Fruit fly (Drosophila melanogaster) whole organism, embryonic: ENCODE results near the gene CG33654.

Experiments
- B-H1 ChIP-seq: fragments of 200-800 bp; sonication (Bioruptor generic); IDR thresholded peaks from 3 replicates; pipeline ENCODE4 v1.3.6; 2022; ENCODE audit warnings: missing biosample characterization, missing genetic modification characterization
- CG10147 ChIP-seq: fragments of 200-800 bp; sonication (Bioruptor generic); optimal IDR thresholded peaks from 2 replicates; lab custom pipeline; 2019; ENCODE audit warnings: missing biosample characterization, mild to moderate bottlenecking, missing genetic modification characterization, moderate library complexity
- CG11247 ChIP-seq: fragments of 200-800 bp; sonication (Bioruptor generic); IDR thresholded peaks from 2 replicates; pipeline ENCODE4 v1.3.6; 2022; ENCODE audit warnings: missing biosample characterization, missing genetic modification characterization
- CG11504 ChIP-seq: fragments of 200-800 bp; sonication (Bioruptor generic); optimal IDR thresholded peaks from 3 replicates; lab custom pipeline; 2019; ENCODE audit warnings: missing biosample characterization, mild to moderate bottlenecking, missing genetic modification characterization, moderate library complexity
- CG12071 ChIP-seq: fragments of 200-800 bp; sonication (Bioruptor generic); optimal IDR thresholded peaks from 3 replicates; lab custom pipeline; 2018; ENCODE audit warnings: missing biosample characterization, mild to moderate bottlenecking, missing genetic modification characterization
- CG13424 ChIP-seq: fragments of 200-800 bp; sonication (Bioruptor generic); optimal IDR thresholded peaks from 2 replicates; lab custom pipeline; 2019; ENCODE audit warnings: missing biosample characterization, mild to moderate bottlenecking, missing genetic modification characterization, moderate library complexity
- CG13894 ChIP-seq: fragments of 200-800 bp; sonication (Bioruptor generic); optimal IDR thresholded peaks from 3 replicates; lab custom pipeline; 2018; ENCODE audit warnings: missing biosample characterization, mild to moderate bottlenecking, missing genetic modification characterization, moderate library complexity
- CG14860 ChIP-seq: fragments of 200-800 bp; sonication (Bioruptor generic); IDR thresholded peaks from 3 replicates; pipeline ENCODE4 v1.3.6; 2022; ENCODE audit warnings: missing biosample characterization, missing genetic modification characterization; ENCODE audit not compliant: partially characterized antibody
- CG15011 ChIP-seq: fragments of 200-800 bp; sonication (Bioruptor generic); optimal IDR thresholded peaks from 3 replicates; lab custom pipeline; 2018; ENCODE audit warnings: missing biosample characterization, mild to moderate bottlenecking, missing genetic modification characterization
- CG2202 ChIP-seq: fragments of 200-800 bp; sonication (Bioruptor generic); optimal IDR thresholded peaks from 2 replicates; lab custom pipeline; 2018; ENCODE audit warnings: missing biosample characterization, mild to moderate bottlenecking, missing genetic modification characterization
- CG2889 ChIP-seq: fragments of 200-800 bp; sonication (Bioruptor generic); IDR thresholded peaks from 3 replicates; pipeline ENCODE4 v1.3.6; 2022; ENCODE audit warnings: missing biosample characterization, missing genetic modification characterization
- CG3838 ChIP-seq: fragments of 200-800 bp; sonication (Bioruptor generic); optimal IDR thresholded peaks from 3 replicates; lab custom pipeline; 2016; ENCODE audit warnings: missing biosample characterization, missing genetic modification characterization
- CG3847 ChIP-seq: fragments of 200-800 bp; sonication (Bioruptor generic); IDR thresholded peaks from 2 replicates; pipeline ENCODE4 v1.3.6; 2022; ENCODE audit warnings: missing biosample characterization, missing genetic modification characterization
- CG4282 ChIP-seq: fragments of 200-800 bp; sonication (Bioruptor generic); optimal IDR thresholded peaks from 2 replicates; lab custom pipeline; 2016; ENCODE audit warnings: missing biosample characterization, missing genetic modification characterization
- CG6765 ChIP-seq: fragments of 200-800 bp; sonication (Bioruptor generic); optimal IDR thresholded peaks from 3 replicates; lab custom pipeline; 2017; ENCODE audit warnings: missing biosample characterization, mild to moderate bottlenecking, missing genetic modification characterization
- CG7839 ChIP-seq: fragments of 200-800 bp; sonication (Bioruptor generic); optimal IDR thresholded peaks from 3 replicates; lab custom pipeline; 2018; ENCODE audit warnings: missing biosample characterization, mild to moderate bottlenecking, missing genetic modification characterization, moderate library complexity
- CG9609 ChIP-seq: fragments of 200-800 bp; sonication (Bioruptor generic); optimal IDR thresholded peaks from 3 replicates; lab custom pipeline; 2016; ENCODE audit warnings: missing biosample characterization, missing genetic modification characterization
- CTCF ChIP-seq: fragments of 200-800 bp; sonication (Bioruptor generic); optimal IDR thresholded peaks from 2 replicates; lab custom pipeline; 2017; ENCODE audit warnings: missing biosample characterization, mild to moderate bottlenecking, missing genetic modification characterization, moderate library complexity
- CrebB ChIP-seq: fragments of 200-800 bp; sonication (Bioruptor generic); optimal IDR thresholded peaks from 3 replicates; lab custom pipeline; 2018; ENCODE audit warnings: missing biosample characterization, mild to moderate bottlenecking, missing genetic modification characterization
- Deaf1 ChIP-seq: fragments of 200-800 bp; optimal IDR thresholded peaks from 3 replicates; lab custom pipeline; 2019; ENCODE audit warnings: missing biosample characterization, mild to moderate bottlenecking, missing genetic modification characterization, moderate library complexity
- Doc2 ChIP-seq: fragments of 200-800 bp; sonication (Bioruptor generic); IDR thresholded peaks from 2 replicates; pipeline ENCODE4 v1.3.6; 2022; ENCODE audit warnings: missing biosample characterization, missing genetic modification characterization
- Doc3 ChIP-seq: fragments of 200-800 bp; sonication (Bioruptor generic); IDR thresholded peaks from 3 replicates; pipeline ENCODE4 v1.3.6; 2022; ENCODE audit warnings: missing biosample characterization, missing genetic modification characterization; ENCODE audit not compliant: partially characterized antibody
- Ets65A ChIP-seq: fragments of 200-800 bp; sonication (Bioruptor generic); peaks from one replicate; lab custom pipeline; 2016; ENCODE audit warnings: missing biosample characterization, missing genetic modification characterization
- Fer1 ChIP-seq: fragments of 200-800 bp; sonication (Bioruptor generic); optimal IDR thresholded peaks from 2 replicates; lab custom pipeline; 2017; ENCODE audit warnings: missing biosample characterization, mild to moderate bottlenecking, missing genetic modification characterization
- Fer3 ChIP-seq: fragments of 200-800 bp; sonication (Bioruptor generic); optimal IDR thresholded peaks from 2 replicates; lab custom pipeline; 2018; ENCODE audit warnings: missing biosample characterization, mild to moderate bottlenecking, missing genetic modification characterization, moderate library complexity
- HLH3B ChIP-seq: fragments of 200-800 bp; sonication (Bioruptor generic); IDR thresholded peaks from 2 replicates; pipeline ENCODE4 v1.3.6; 2022; ENCODE audit warnings: missing biosample characterization, missing genetic modification characterization
- Jarid2 ChIP-seq: fragments of 200-800 bp; sonication (Bioruptor generic); optimal IDR thresholded peaks from 3 replicates; lab custom pipeline; 2017; ENCODE audit warnings: mild to moderate bottlenecking, missing biosample characterization, missing genetic modification reagents, missing genetic modification characterization
- Kr ChIP-seq: fragments of 200-800 bp; sonication (Bioruptor generic); optimal IDR thresholded peaks from 2 replicates; lab custom pipeline; 2017; ENCODE audit warnings: missing biosample characterization, mild to moderate bottlenecking, missing genetic modification characterization
- Lhr ChIP-seq: fragments of 200-800 bp; sonication (Bioruptor generic); optimal IDR thresholded peaks from 3 replicates; lab custom pipeline; 2017; ENCODE audit warnings: mild to moderate bottlenecking, missing biosample characterization, missing genetic modification reagents, missing genetic modification characterization
- MESR4 ChIP-seq: fragments of 200-800 bp; sonication (Bioruptor generic); optimal IDR thresholded peaks from 2 replicates; lab custom pipeline; 2018; ENCODE audit warnings: missing biosample characterization, mild to moderate bottlenecking, missing genetic modification characterization, moderate library complexity
- NC2α ChIP-seq: fragments of 200-800 bp; sonication (Bioruptor generic); optimal IDR thresholded peaks from 2 replicates; lab custom pipeline; 2016; ENCODE audit warnings: missing biosample characterization, missing genetic modification characterization
- Neu2 ChIP-seq: fragments of 200-800 bp; sonication (Bioruptor generic); optimal IDR thresholded peaks from 3 replicates; lab custom pipeline; 2016; ENCODE audit warnings: missing biosample characterization, missing genetic modification characterization, borderline replicate concordance
- Poxn ChIP-seq: fragments of 200-800 bp; sonication (Bioruptor generic); IDR thresholded peaks from 2 replicates; pipeline ENCODE4 v1.3.6; 2022; ENCODE audit warnings: missing biosample characterization, missing genetic modification characterization
- Spps ChIP-seq: fragments of 200-800 bp; sonication (Bioruptor generic); optimal IDR thresholded peaks from 2 replicates; lab custom pipeline; 2018; ENCODE audit warnings: missing biosample characterization, mild to moderate bottlenecking, missing genetic modification characterization
- Sry-δ ChIP-seq: fragments of 200-800 bp; sonication (Bioruptor generic); optimal IDR thresholded peaks from 2 replicates; lab custom pipeline; 2016; ENCODE audit warnings: missing biosample characterization, missing genetic modification characterization
- Xbp1 ChIP-seq: fragments of 200-800 bp; sonication (Bioruptor generic); optimal IDR thresholded peaks from 3 replicates; lab custom pipeline; 2016; ENCODE audit warnings: missing biosample characterization, mild to moderate bottlenecking, missing genetic modification characterization
- ab ChIP-seq: fragments of 200-800 bp; sonication (Bioruptor generic); optimal IDR thresholded peaks from 2 replicates; lab custom pipeline; 2016; ENCODE audit warnings: missing biosample characterization, missing genetic modification characterization
- al ChIP-seq: fragments of 200-800 bp; sonication (Bioruptor generic); IDR thresholded peaks from 2 replicates; pipeline ENCODE4 v1.3.6; 2022; ENCODE audit warnings: missing biosample characterization, missing genetic modification characterization
- ci ChIP-seq: fragments of 200-800 bp; sonication (Bioruptor generic); IDR thresholded peaks from 3 replicates; pipeline ENCODE4 v1.3.6; 2022; ENCODE audit warnings: missing biosample characterization, missing genetic modification characterization
- en ChIP-seq: fragments of 200-800 bp; sonication (Bioruptor generic); optimal IDR thresholded peaks from 2 replicates; lab custom pipeline; 2016; ENCODE audit warnings: missing biosample characterization, missing genetic modification characterization
- fd3F ChIP-seq: fragments of 200-800 bp; sonication (Bioruptor generic); optimal IDR thresholded peaks from 2 replicates; lab custom pipeline; 2018; ENCODE audit warnings: missing biosample characterization, mild to moderate bottlenecking, missing genetic modification characterization, moderate library complexity
- ftz-f1 ChIP-seq: fragments of 200-800 bp; sonication (Bioruptor generic); optimal IDR thresholded peaks from 2 replicates; lab custom pipeline; 2016; ENCODE audit warnings: missing biosample characterization, missing genetic modification characterization
- ham ChIP-seq: fragments of 200-800 bp; sonication (Bioruptor generic); IDR thresholded peaks from 2 replicates; pipeline ENCODE4 v1.3.6; 2022; ENCODE audit warnings: missing biosample characterization, missing genetic modification characterization
- her ChIP-seq: fragments of 200-800 bp; sonication (Bioruptor generic); optimal IDR thresholded peaks from 2 replicates; lab custom pipeline; 2016; ENCODE audit warnings: missing biosample characterization, missing genetic modification characterization
- lov ChIP-seq, 2 experiments: fragments of 200-800 bp in 1 of 2; fragments of >200 bp in 1 of 2; sonication (Bioruptor generic) in 1 of 2; IDR thresholded peaks in 1 of 2; optimal IDR thresholded peaks in 1 of 2; 2 replicates in 1 of 2; 3 replicates in 1 of 2; pipeline versions ENCODE4 v1.3.6 to Lab custom; 2017 to 2022; ENCODE audit warnings: missing biosample characterization in 1 of 2, missing genetic modification characterization in 1 of 2
- nau ChIP-seq: fragments of 200-800 bp; sonication (Bioruptor generic); optimal IDR thresholded peaks from 3 replicates; lab custom pipeline; 2017; ENCODE audit warnings: missing biosample characterization, mild to moderate bottlenecking, missing genetic modification characterization, missing genetic modification reagents
- peb ChIP-seq: fragments of 200-800 bp; sonication (Bioruptor generic); IDR thresholded peaks from 2 replicates; pipeline ENCODE4 v1.3.6; 2022; ENCODE audit warnings: missing biosample characterization, missing genetic modification characterization
- salm ChIP-seq: fragments of 200-800 bp; sonication (Bioruptor generic); optimal IDR thresholded peaks from 2 replicates; lab custom pipeline; 2018; ENCODE audit warnings: missing biosample characterization, mild to moderate bottlenecking, missing genetic modification characterization
- tll ChIP-seq, 2 experiments: fragments of 200-800 bp in 1 of 2; fragments of >200 bp in 1 of 2; sonication (Bioruptor generic) in 1 of 2; optimal IDR thresholded peaks; 2 replicates each; lab custom pipeline; 2017 to 2019; ENCODE audit warnings: missing biosample characterization in 2 of 2, missing genetic modification characterization in 2 of 2, mild to moderate bottlenecking in 1 of 2, moderate library complexity in 1 of 2
- twi ChIP-seq: fragments of 200-800 bp; optimal IDR thresholded peaks from 2 replicates; lab custom pipeline; 2019; ENCODE audit warnings: missing biosample characterization, mild to moderate bottlenecking, missing genetic modification characterization, moderate library complexity
- wek ChIP-seq: fragments of 200-800 bp; sonication (Bioruptor generic); optimal IDR thresholded peaks from 3 replicates; lab custom pipeline; 2018; ENCODE audit warnings: missing biosample characterization, mild to moderate bottlenecking, missing genetic modification characterization, moderate library complexity

Gene CG33654

dm6 chr3R:9600558-9600959, 17.5 kb upstream of the CG33654 start (continued):
- TF ChIP-seq Deaf1 (tag; lab: Kevin White, UChicago) (peak; percentile 36), CG11247 (GFP tag; lab: Robert Waterston, UW) (no peak), CG2202 (tag; lab: Kevin White, UChicago) (peak; percentile 31), lov (optimal IDR thresholded peaks at IDR 0.05; lab: Kevin White, UChicago) (no peak), lov (GFP tag; IDR thresholded peaks at IDR 0.05; lab: Robert Waterston, UW) (no peak), CG13424 (tag; lab: Kevin White, UChicago) (peak; percentile 24), twi (tag; lab: Kevin White, UChicago) (no peak), CG15011 (GFP tag; lab: Kevin White, UChicago) (peak; percentile 72), salm (tag; lab: Kevin White, UChicago) (peak; percentile 15), ab (GFP tag; lab: Kevin White, UChicago) (no peak), Sry-δ (GFP tag; lab: Kevin White, UChicago) (no peak), CG4282 (GFP tag; lab: Kevin White, UChicago) (no peak), CG2889 (GFP tag; lab: Robert Waterston, UW) (no peak), CG14860 (no peak), ftz-f1 (GFP tag; lab: Kevin White, UChicago) (no peak), Spps (tag; lab: Kevin White, UChicago) (no peak), Neu2 (no peak), peb (GFP tag; lab: Robert Waterston, UW) (no peak), tll (GFP tag; optimal IDR thresholded peaks at IDR 0.05; lab: Kevin White, UChicago) (no peak), CTCF (GFP tag; lab: Kevin White, UChicago) (no peak), her (no peak), Jarid2 (GFP tag; lab: Kevin White, UChicago) (peak; percentile 26), Doc2 (GFP tag; lab: Robert Waterston, UW) (no peak), wek (GFP tag; lab: Kevin White, UChicago) (peak; percentile 31), CG6765 (GFP tag; lab: Kevin White, UChicago) (peak; percentile 20), CG3847 (peak; percentile 32), CG9609 (GFP tag; lab: Kevin White, UChicago) (no peak), Fer1 (GFP tag; lab: Kevin White, UChicago) (peak; percentile 68), CG3838 (GFP tag; lab: Kevin White, UChicago) (no peak), CG11504 (tag; lab: Kevin White, UChicago) (peak; percentile 66), Ets65A (peak; percentile 88), Poxn (GFP tag; lab: Robert Waterston, UW) (no peak), CG13894 (peak; percentile 58), CrebB (tag; lab: Kevin White, UChicago) (no peak), CG7839 (peak; percentile 71), ham (GFP tag; lab: Robert Waterston, UW) (no peak), MESR4 (GFP tag; lab: Kevin White, UChicago) (no peak), en (GFP tag; lab: Kevin White, UChicago) (no peak), ci (GFP tag; lab: Robert Waterston, UW) (no peak), Lhr (no peak), Fer3 (tag; lab: Kevin White, UChicago) (peak; percentile 34), HLH3B (GFP tag; lab: Robert Waterston, UW) (no peak; the same call in 1 of the 2 replicates), Doc3 (no peak), NC2α (no peak), fd3F (GFP tag; lab: Kevin White, UChicago) (peak; percentile 32), CG10147 (GFP tag; lab: Kevin White, UChicago) (peak; percentile 62), Kr (peak; percentile 17), Xbp1 (no peak), nau (GFP tag; lab: Kevin White, UChicago) (peak; percentile 34), CG12071 (GFP tag; lab: Kevin White, UChicago) (no peak), al (GFP tag; lab: Robert Waterston, UW) (peak; percentile 52; the same call in 1 of the 2 replicates), B-H1 (GFP tag; lab: Robert Waterston, UW) (peak; percentile 27; the same call in 1 of the 3 replicates)
